Fruit fly (Drosophila melanogaster): ENCODE measurements around the gene CG14227.

dm6 chrX:19638328-19638940 is 50.3 kb downstream of the CG14227 start, which contains the start of gene Rcd-1:
- no peak for TF ChIP-seq brk (GFP tag; optimal IDR thresholded peaks at IDR 0.05)
- TF ChIP-seq Hnf4 (GFP tag; optimal IDR thresholded peaks at IDR 0.05), result no peak
- TF ChIP-seq br (GFP tag; optimal IDR thresholded peaks at IDR 0.05), result no peak
- TF ChIP-seq Hr83 (GFP tag; optimal IDR thresholded peaks at IDR 0.05; ENCODE audit: poor library complexity, severe bottlenecking), result no peak
- no peak for TF ChIP-seq N (GFP tag; optimal IDR thresholded peaks at IDR 0.05)
- no peak for TF ChIP-seq rgr (GFP tag; optimal IDR thresholded peaks at IDR 0.05)
- TF ChIP-seq Dfd (GFP tag; optimal IDR thresholded peaks at IDR 0.05), result no peak
- TF ChIP-seq foxo (GFP tag; optimal IDR thresholded peaks at IDR 0.05), result no peak

Data from whole organism, wandering third instar larva.